Worm (Caenorhabditis elegans): ENCODE results near the gene cyp-35C1.
A peak's percentile ranks its signal among the peaks of the same experiment; 100 is the strongest.

cyp-35C1 gene

DNA sequence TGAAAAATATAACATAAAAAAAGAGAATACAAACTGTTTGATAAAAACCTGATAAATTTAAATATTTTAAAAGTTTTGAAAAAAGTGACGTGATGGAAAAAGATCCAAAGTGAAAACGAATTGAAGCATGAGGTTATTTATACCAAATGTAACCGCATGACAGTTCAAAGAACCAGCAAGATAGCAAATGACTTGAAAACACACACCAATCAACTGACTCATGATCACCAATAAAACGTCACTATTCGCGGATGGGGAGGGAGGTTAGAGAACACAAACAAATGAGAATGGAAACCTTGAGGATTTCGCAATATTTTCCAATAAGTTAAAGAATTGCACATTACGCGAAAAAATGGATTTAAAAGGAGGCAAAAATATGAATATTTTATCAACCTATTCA lies 11.1 kb upstream of the cyp-35C1 start, which contains the start of gene C06B3.7:
TSS of gene C06B3.7 (plus strand) at position 287 of the 400 bp plus-strand sequence.
- TF ChIP-seq ztf-1 (GFP tag; conservative IDR thresholded peaks at IDR 0.05) (no peak), ama-1 (optimal IDR thresholded peaks at IDR 0.05) (peak; percentile 75), nhr-129 (tag; optimal IDR thresholded peaks at IDR 0.05) (peak; percentile 99), nhr-21 (tag; optimal IDR thresholded peaks at IDR 0.05) (peak; percentile 93), fos-1 (tag; optimal IDR thresholded peaks at IDR 0.05) (peak; percentile 77), nhr-25 (tag; optimal IDR thresholded peaks at IDR 0.05) (peak; percentile 93), mdl-1 (tag; optimal IDR thresholded peaks at IDR 0.05) (peak in 1 of 2 experiments; percentile 74), ceh-16 (tag; optimal IDR thresholded peaks at IDR 0.05) (no peak), crh-2 (tag; optimal IDR thresholded peaks at IDR 0.05) (peak; percentile 95), zag-1 (tag; optimal IDR thresholded peaks at IDR 0.05) (no peak), alr-1 (tag; optimal IDR thresholded peaks at IDR 0.05) (no peak), lin-13 (GFP tag; optimal IDR thresholded peaks at IDR 0.05) (peak; percentile 47), blmp-1 (tag; optimal IDR thresholded peaks at IDR 0.05; ENCODE audit: insufficient read depth) (peak; percentile 55), F13H6.1 (tag; optimal IDR thresholded peaks at IDR 0.05) (peak; percentile 65), ZK546.5 (tag; optimal IDR thresholded peaks at IDR 0.05) (no peak), snpc-4 (tag; optimal IDR thresholded peaks at IDR 0.05) (peak; percentile 46), lsy-2 (tag; optimal IDR thresholded peaks at IDR 0.05) (peak; percentile 15 to 89), C34F6.9 (tag; optimal IDR thresholded peaks at IDR 0.05) (peak; percentile 91), sem-4 (tag; optimal IDR thresholded peaks at IDR 0.05) (peak; percentile 85), nhr-77 (tag; optimal IDR thresholded peaks at IDR 0.05) (no peak), unc-39 (tag; optimal IDR thresholded peaks at IDR 0.05) (no peak), unc-55 (GFP tag; optimal IDR thresholded peaks at IDR 0.05) (peak; percentile 73), nhr-10 (tag; optimal IDR thresholded peaks at IDR 0.05) (no peak), unc-62 (GFP tag; optimal IDR thresholded peaks at IDR 0.05) (no peak), egl-27 (tag; optimal IDR thresholded peaks at IDR 0.05) (peak; percentile 45), sma-9 (GFP tag; optimal IDR thresholded peaks at IDR 0.05) (peak; percentile 96), sma-9 (tag; optimal IDR thresholded peaks at IDR 0.05) (no peak), aly-2 (tag; optimal IDR thresholded peaks at IDR 0.05) (no peak), Y55F3AM.14 (GFP tag; optimal IDR thresholded peaks at IDR 0.05) (no peak), sma-3 (GFP tag; optimal IDR thresholded peaks at IDR 0.05) (peak; percentile 88), dmd-4 (tag; optimal IDR thresholded peaks at IDR 0.05) (no peak), mbf-1 (tag; optimal IDR thresholded peaks at IDR 0.05) (no peak), nhr-12 (tag; optimal IDR thresholded peaks at IDR 0.05) (no peak), elt-1 (tag; optimal IDR thresholded peaks at IDR 0.05) (no peak), ceh-82 (tag; optimal IDR thresholded peaks at IDR 0.05) (no peak), lin-11 (tag; optimal IDR thresholded peaks at IDR 0.05) (no peak), ztf-4 (tag; optimal IDR thresholded peaks at IDR 0.05) (peak; percentile 75), ztf-11 (tag; optimal IDR thresholded peaks at IDR 0.05) (no peak), nhr-6 (tag; optimal IDR thresholded peaks at IDR 0.05) (no peak), gmeb-1 (tag; optimal IDR thresholded peaks at IDR 0.05) (peak; percentile 61), nhr-11 (tag; optimal IDR thresholded peaks at IDR 0.05) (no peak), lin-39 (tag; optimal IDR thresholded peaks at IDR 0.05) (no peak), peb-1 (tag; optimal IDR thresholded peaks at IDR 0.05) (no peak), mab-5 (tag; optimal IDR thresholded peaks at IDR 0.05) (peak; percentile 24), R02D3.7 (tag; optimal IDR thresholded peaks at IDR 0.05) (no peak), skn-1 (tag; optimal IDR thresholded peaks at IDR 0.05) (peak; percentile 21), nhr-237 (tag; optimal IDR thresholded peaks at IDR 0.05) (no peak), elt-3 (tag; optimal IDR thresholded peaks at IDR 0.05) (no peak), nhr-23 (tag; optimal IDR thresholded peaks at IDR 0.05) (no peak)

DNA sequence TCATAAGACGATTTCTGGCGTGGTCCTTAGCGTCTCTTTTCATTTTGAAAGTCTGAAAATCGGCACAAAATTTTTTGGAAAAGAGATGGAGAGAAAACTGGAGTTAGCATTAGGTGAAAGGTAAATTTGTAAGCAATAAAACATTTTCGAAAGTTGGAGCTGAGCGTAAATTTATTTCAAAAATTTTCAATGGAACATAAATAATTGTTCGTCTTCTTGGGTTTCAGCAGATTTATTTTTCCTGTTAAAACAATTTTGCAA lies 10.6 kb upstream of the cyp-35C1 start, which contains the start of gene C06B3.6:
TSS of gene C06B3.6 (minus strand) at position 52 of the 261 bp plus-strand sequence.
- no peak for TF ChIP-seq mbf-1 (tag; optimal IDR thresholded peaks at IDR 0.05)
- no peak for TF ChIP-seq zag-1 (tag; optimal IDR thresholded peaks at IDR 0.05)

Data from whole organism, L2 larva.